Worm (Caenorhabditis elegans): Measurements from ENCODE around the gene bcmo-2.
A peak's percentile ranks its signal among the peaks of the same experiment; 100 is the strongest.

bcmo-2 gene

ce11 chrII:3948507-3948906 lies 37.9 kb upstream of the bcmo-2 start:
- TF ChIP-seq unc-62 (GFP tag; optimal IDR thresholded peaks at IDR 0.05) (no peak), mab-5 (tag; optimal IDR thresholded peaks at IDR 0.05) (no peak), mbf-1 (tag; optimal IDR thresholded peaks at IDR 0.05) (no peak), aly-2 (tag; optimal IDR thresholded peaks at IDR 0.05) (no peak), mdl-1 (tag; optimal IDR thresholded peaks at IDR 0.05) (no peak), zag-1 (tag; optimal IDR thresholded peaks at IDR 0.05) (no peak), nhr-10 (tag; optimal IDR thresholded peaks at IDR 0.05) (no peak), sma-9 (GFP tag; optimal IDR thresholded peaks at IDR 0.05) (no peak), sma-9 (tag; optimal IDR thresholded peaks at IDR 0.05) (no peak), C34F6.9 (tag; optimal IDR thresholded peaks at IDR 0.05) (peak; percentile 53), unc-55 (GFP tag; optimal IDR thresholded peaks at IDR 0.05) (peak; percentile 37)

ce11 chrII:3947404-3947803 lies 36.8 kb upstream of the bcmo-2 start:
- TF ChIP-seq sma-9 (GFP tag; optimal IDR thresholded peaks at IDR 0.05) (no peak), sma-9 (tag; optimal IDR thresholded peaks at IDR 0.05) (no peak), snpc-4 (tag; optimal IDR thresholded peaks at IDR 0.05) (no peak), mdl-1 (tag; optimal IDR thresholded peaks at IDR 0.05) (no peak), R02D3.7 (tag; optimal IDR thresholded peaks at IDR 0.05) (no peak), sem-4 (tag; optimal IDR thresholded peaks at IDR 0.05) (no peak), nhr-129 (tag; optimal IDR thresholded peaks at IDR 0.05) (no peak), dmd-4 (tag; optimal IDR thresholded peaks at IDR 0.05) (no peak)

ce11 chrII:3935990-3936389 lies 25.4 kb upstream of the bcmo-2 start:
- no peak for TF ChIP-seq lin-39 (tag; optimal IDR thresholded peaks at IDR 0.05)
- TF ChIP-seq peb-1 (tag; optimal IDR thresholded peaks at IDR 0.05) = no peak
- TF ChIP-seq sem-4 (tag; optimal IDR thresholded peaks at IDR 0.05) = no peak
- no peak for TF ChIP-seq ceh-16 (tag; optimal IDR thresholded peaks at IDR 0.05)
- TF ChIP-seq lin-13 (GFP tag; optimal IDR thresholded peaks at IDR 0.05) = no peak
- no peak for TF ChIP-seq F13H6.1 (tag; optimal IDR thresholded peaks at IDR 0.05)
- no peak for TF ChIP-seq mbf-1 (tag; optimal IDR thresholded peaks at IDR 0.05)
- TF ChIP-seq nhr-25 (tag; optimal IDR thresholded peaks at IDR 0.05) = no peak

ce11 chrII:3935098-3935497 lies 24.5 kb upstream of the bcmo-2 start:
- TF ChIP-seq F13H6.1 (tag; optimal IDR thresholded peaks at IDR 0.05) (no peak), mdl-1 (tag; optimal IDR thresholded peaks at IDR 0.05) (no peak), ceh-16 (tag; optimal IDR thresholded peaks at IDR 0.05) (no peak), lsy-2 (tag; optimal IDR thresholded peaks at IDR 0.05) (no peak), unc-62 (GFP tag; optimal IDR thresholded peaks at IDR 0.05) (no peak), nhr-237 (tag; optimal IDR thresholded peaks at IDR 0.05) (no peak), mab-5 (tag; optimal IDR thresholded peaks at IDR 0.05) (no peak), sma-3 (GFP tag; optimal IDR thresholded peaks at IDR 0.05) (no peak), ztf-4 (tag; optimal IDR thresholded peaks at IDR 0.05) (no peak)

- TF ChIP-seq nhr-12 (tag; optimal IDR thresholded peaks at IDR 0.05) (no peak), F13H6.1 (tag; optimal IDR thresholded peaks at IDR 0.05) (no peak), fos-1 (tag; optimal IDR thresholded peaks at IDR 0.05) (no peak)
These were observed 23.4 kb upstream of the bcmo-2 start, which contains the start of gene Y14H12B.1 for ce11 chrII:3934085-3934484. TSS of gene Y14H12B.1 (plus strand) at chrII:3934447.

- TF ChIP-seq Y55F3AM.14 (GFP tag; optimal IDR thresholded peaks at IDR 0.05) = no peak
- TF ChIP-seq unc-62 (GFP tag; optimal IDR thresholded peaks at IDR 0.05) = no peak
- TF ChIP-seq nhr-237 (tag; optimal IDR thresholded peaks at IDR 0.05) = no peak
- no peak for TF ChIP-seq R02D3.7 (tag; optimal IDR thresholded peaks at IDR 0.05)
- no peak for TF ChIP-seq unc-55 (GFP tag; optimal IDR thresholded peaks at IDR 0.05)
- TF ChIP-seq snpc-4 (tag; optimal IDR thresholded peaks at IDR 0.05) = no peak
- no peak for TF ChIP-seq egl-27 (tag; optimal IDR thresholded peaks at IDR 0.05)
- no peak for TF ChIP-seq blmp-1 (tag; optimal IDR thresholded peaks at IDR 0.05; ENCODE audit: insufficient read depth)
- TF ChIP-seq peb-1 (tag; optimal IDR thresholded peaks at IDR 0.05) = no peak
- TF ChIP-seq ceh-82 (tag; optimal IDR thresholded peaks at IDR 0.05) = no peak
These were observed 23.0 kb upstream of the bcmo-2 start, which contains the start of gene Y14H12B.2 for ce11 chrII:3933640-3934039. TSS of gene Y14H12B.2 (minus strand) at chrII:3933740.
